Fruit fly (Drosophila melanogaster) whole organism, embryonic: ENCODE results near the gene Glg1.

Experiments used
- Abd-B ChIP-seq: fragments of 200-800 bp; sonication (Bioruptor generic); optimal IDR thresholded peaks from 2 replicates; lab custom pipeline; 2018; ENCODE audit warnings: missing biosample characterization, mild to moderate bottlenecking, missing genetic modification characterization, moderate library complexity
- CG10979 ChIP-seq: fragments of 200-800 bp; sonication (Bioruptor generic); optimal IDR thresholded peaks from 2 replicates; lab custom pipeline; 2018; ENCODE audit warnings: missing biosample characterization, mild to moderate bottlenecking, missing genetic modification characterization, moderate library complexity
- CG11696 ChIP-seq: fragments of 200-800 bp; sonication (Bioruptor generic); IDR thresholded peaks from 2 replicates; pipeline ENCODE4 v1.3.6; 2022; ENCODE audit warnings: missing biosample characterization, missing genetic modification characterization
- CG12155 ChIP-seq: fragments of 200-800 bp; sonication (Bioruptor generic); optimal IDR thresholded peaks from 3 replicates; lab custom pipeline; 2016; ENCODE audit warnings: missing biosample characterization, missing genetic modification characterization
- CG12391 ChIP-seq: fragments of 200-800 bp; sonication (Bioruptor generic); optimal IDR thresholded peaks from 3 replicates; lab custom pipeline; 2018; ENCODE audit warnings: missing biosample characterization, mild to moderate bottlenecking, missing genetic modification characterization, moderate library complexity
- CG13287 ChIP-seq: fragments of 200-800 bp; sonication (Bioruptor generic); IDR thresholded peaks from 2 replicates; pipeline ENCODE4 v1.3.6; 2022; ENCODE audit warnings: missing biosample characterization, missing genetic modification characterization; ENCODE audit not compliant: partially characterized antibody
- CG13624 ChIP-seq: fragments of 200-800 bp; sonication (Bioruptor generic); optimal IDR thresholded peaks from 2 replicates; lab custom pipeline; 2016; ENCODE audit warnings: missing biosample characterization, missing genetic modification characterization
- CG14710 ChIP-seq: fragments of 200-800 bp; sonication (Bioruptor generic); optimal IDR thresholded peaks from 3 replicates; lab custom pipeline; 2019; ENCODE audit warnings: missing biosample characterization, mild to moderate bottlenecking, missing genetic modification characterization, moderate library complexity
- CG14860 ChIP-seq: fragments of 200-800 bp; sonication (Bioruptor generic); IDR thresholded peaks from 3 replicates; pipeline ENCODE4 v1.3.6; 2022; ENCODE audit warnings: missing biosample characterization, missing genetic modification characterization; ENCODE audit not compliant: partially characterized antibody
- CG1602 ChIP-seq: fragments of 200-800 bp; sonication (Bioruptor generic); optimal IDR thresholded peaks from 3 replicates; lab custom pipeline; 2016; ENCODE audit warnings: missing biosample characterization, missing genetic modification characterization
- CG18764 ChIP-seq: fragments of 200-800 bp; sonication (Bioruptor generic); optimal IDR thresholded peaks from 3 replicates; lab custom pipeline; 2016; ENCODE audit warnings: missing biosample characterization, missing genetic modification characterization
- CG2116 ChIP-seq: fragments of 200-800 bp; sonication (Bioruptor generic); optimal IDR thresholded peaks from 3 replicates; lab custom pipeline; 2018; ENCODE audit warnings: missing biosample characterization, mild to moderate bottlenecking, missing genetic modification characterization
- CG2120 ChIP-seq: fragments of 200-800 bp; sonication (Bioruptor generic); optimal IDR thresholded peaks from 3 replicates; lab custom pipeline; 2016; ENCODE audit warnings: missing biosample characterization, missing genetic modification characterization
- CG30020 ChIP-seq: fragments of 200-800 bp; optimal IDR thresholded peaks from 2 replicates; lab custom pipeline; 2019; ENCODE audit warnings: missing biosample characterization, mild to moderate bottlenecking, missing genetic modification characterization, moderate library complexity
- CG30403 ChIP-seq: fragments of 200-800 bp; sonication (Bioruptor generic); optimal IDR thresholded peaks from 3 replicates; lab custom pipeline; 2016; ENCODE audit warnings: missing biosample characterization, missing genetic modification characterization
- CG34224 ChIP-seq: fragments of 200-800 bp; sonication (Bioruptor generic); IDR thresholded peaks from 3 replicates; pipeline ENCODE4 v1.3.6; 2022; ENCODE audit warnings: missing biosample characterization, missing genetic modification characterization; ENCODE audit not compliant: partially characterized antibody
- CG34422 ChIP-seq: fragments of 200-800 bp; sonication (Bioruptor generic); IDR thresholded peaks from 3 replicates; pipeline ENCODE4 v1.3.6; 2022; ENCODE audit warnings: missing biosample characterization, missing genetic modification characterization
- CG4854 ChIP-seq: fragments of 200-800 bp; sonication (Bioruptor generic); optimal IDR thresholded peaks from 2 replicates; lab custom pipeline; 2016; ENCODE audit warnings: missing biosample characterization, missing genetic modification characterization, inconsistent platforms
- CG6175 ChIP-seq: fragments of 200-800 bp; sonication (Bioruptor generic); IDR thresholded peaks from 3 replicates; pipeline ENCODE4 v1.3.6; 2022; ENCODE audit warnings: missing biosample characterization, missing genetic modification characterization
- CG6254 ChIP-seq: fragments of 200-800 bp; sonication (Bioruptor generic); optimal IDR thresholded peaks from 3 replicates; lab custom pipeline; 2017; ENCODE audit warnings: mild to moderate bottlenecking, missing biosample characterization, missing genetic modification reagents, missing genetic modification characterization
- CG6272 ChIP-seq: fragments of 200-800 bp; sonication (Bioruptor generic); IDR thresholded peaks from 2 replicates; pipeline ENCODE4 v1.3.6; 2022; ENCODE audit warnings: missing biosample characterization, missing genetic modification characterization
- CG8290 ChIP-seq, 3 experiments: fragments of 200-800 bp; sonication (Bioruptor generic); optimal IDR thresholded peaks; 2 replicates each; lab custom pipeline; 2016 to 2019; ENCODE audit warnings: missing biosample characterization in 3 of 3, missing genetic modification characterization in 3 of 3, mild to moderate bottlenecking in 2 of 3, moderate library complexity in 1 of 3
- CTCF ChIP-seq: fragments of 200-800 bp; sonication (Bioruptor generic); optimal IDR thresholded peaks from 2 replicates; lab custom pipeline; 2017; ENCODE audit warnings: missing biosample characterization, mild to moderate bottlenecking, missing genetic modification characterization, moderate library complexity
- Dp ChIP-seq: fragments of 200-800 bp; sonication (Bioruptor generic); optimal IDR thresholded peaks from 2 replicates; lab custom pipeline; 2018; ENCODE audit warnings: missing biosample characterization, mild to moderate bottlenecking, missing genetic modification characterization, moderate library complexity
- Dref ChIP-seq: fragments of 200-800 bp; sonication (Bioruptor generic); IDR thresholded peaks from 2 replicates; pipeline ENCODE4 v1.3.6; 2022; ENCODE audit warnings: missing biosample characterization, missing genetic modification characterization
- Ets65A ChIP-seq: fragments of 200-800 bp; sonication (Bioruptor generic); peaks from one replicate; lab custom pipeline; 2016; ENCODE audit warnings: missing biosample characterization, missing genetic modification characterization
- Fer1 ChIP-seq: fragments of 200-800 bp; sonication (Bioruptor generic); optimal IDR thresholded peaks from 2 replicates; lab custom pipeline; 2017; ENCODE audit warnings: missing biosample characterization, mild to moderate bottlenecking, missing genetic modification characterization
- Fer2 ChIP-seq: fragments of 200-800 bp; sonication (Bioruptor generic); optimal IDR thresholded peaks from 2 replicates; lab custom pipeline; 2018; ENCODE audit warnings: missing biosample characterization, mild to moderate bottlenecking, missing genetic modification characterization, moderate library complexity
- Gug ChIP-seq: fragments of 200-800 bp; sonication (Bioruptor generic); IDR thresholded peaks from 4 replicates; pipeline ENCODE4 v1.3.6; 2022; ENCODE audit warnings: missing biosample characterization, missing genetic modification characterization
- HLH4C ChIP-seq: fragments of 200-800 bp; sonication (Bioruptor generic); IDR thresholded peaks from 3 replicates; pipeline ENCODE4 v1.3.6; 2022; ENCODE audit warnings: missing biosample characterization, missing genetic modification characterization; ENCODE audit not compliant: partially characterized antibody
- HmgZ ChIP-seq: fragments of 200-800 bp; sonication (Bioruptor generic); optimal IDR thresholded peaks from 2 replicates; lab custom pipeline; 2018; ENCODE audit warnings: missing biosample characterization, mild to moderate bottlenecking, missing genetic modification characterization
- Hsf ChIP-seq: fragments of 200-800 bp; sonication (Bioruptor generic); optimal IDR thresholded peaks from 3 replicates; lab custom pipeline; 2016; ENCODE audit warnings: missing biosample characterization, missing genetic modification characterization
- NC2α ChIP-seq: fragments of 200-800 bp; sonication (Bioruptor generic); optimal IDR thresholded peaks from 2 replicates; lab custom pipeline; 2016; ENCODE audit warnings: missing biosample characterization, missing genetic modification characterization
- NC2β ChIP-seq: fragments of 200-800 bp; sonication (Bioruptor generic); optimal IDR thresholded peaks from 2 replicates; lab custom pipeline; 2016; ENCODE audit warnings: missing biosample characterization, missing genetic modification characterization
- Nf-YA ChIP-seq: fragments of 200-800 bp; sonication (Bioruptor generic); IDR thresholded peaks from 2 replicates; pipeline ENCODE4 v1.3.6; 2022; ENCODE audit warnings: missing biosample characterization, missing genetic modification characterization
- Ravus ChIP-seq: fragments of 200-800 bp; sonication (Bioruptor generic); IDR thresholded peaks from 2 replicates; pipeline ENCODE4 v1.3.6; 2022; ENCODE audit warnings: missing biosample characterization, missing genetic modification characterization
- Side ChIP-seq: fragments of 200-800 bp; sonication (Bioruptor generic); optimal IDR thresholded peaks from 2 replicates; lab custom pipeline; 2016; ENCODE audit warnings: missing biosample characterization, missing genetic modification characterization
- Sin3A ChIP-seq: fragments of >200 bp; optimal IDR thresholded peaks from 2 replicates; lab custom pipeline; 2018
- Stat92E ChIP-seq, 3 experiments: fragments of >200 bp in 2 of 3; fragments of 200-800 bp in 1 of 3; sonication (Bioruptor generic) in 1 of 3; optimal IDR thresholded peaks; 2 replicates each; lab custom pipeline; 2017 to 2019; ENCODE audit warnings: missing biosample characterization in 3 of 3, missing genetic modification characterization in 3 of 3, mild to moderate bottlenecking in 1 of 3, moderate library complexity in 1 of 3
- ac ChIP-seq: fragments of 200-800 bp; sonication (Bioruptor generic); optimal IDR thresholded peaks from 3 replicates; lab custom pipeline; 2017; ENCODE audit warnings: missing biosample characterization, mild to moderate bottlenecking, missing genetic modification characterization
- dpn ChIP-seq, 2 experiments: fragments of 200-800 bp; sonication (Bioruptor generic); optimal IDR thresholded peaks; 3 replicates each; lab custom pipeline; 2016; ENCODE audit warnings: missing biosample characterization in 2 of 2, missing genetic modification characterization in 2 of 2
- en ChIP-seq: fragments of 200-800 bp; sonication (Bioruptor generic); optimal IDR thresholded peaks from 2 replicates; lab custom pipeline; 2016; ENCODE audit warnings: missing biosample characterization, missing genetic modification characterization
- gsb ChIP-seq: fragments of 200-800 bp; sonication (Bioruptor generic); IDR thresholded peaks from 2 replicates; pipeline ENCODE4 v1.3.6; 2022; ENCODE audit warnings: missing biosample characterization, missing genetic modification characterization
- ken ChIP-seq: fragments of 200-800 bp; sonication (Bioruptor generic); IDR thresholded peaks from 3 replicates; pipeline ENCODE4 v1.3.6; 2022; ENCODE audit warnings: missing biosample characterization, missing genetic modification characterization
- lola ChIP-seq, 3 experiments: fragments of >200 bp in 2 of 3; fragments of 200-800 bp in 1 of 3; sonication (Bioruptor generic) in 1 of 3; optimal IDR thresholded peaks; 2 replicates each; lab custom pipeline; 2017 to 2019; ENCODE audit warnings: missing biosample characterization in 3 of 3, missing genetic modification characterization in 3 of 3, mild to moderate bottlenecking in 1 of 3, moderate library complexity in 1 of 3
- mam ChIP-seq: fragments of 200-800 bp; sonication (Bioruptor generic); optimal IDR thresholded peaks from 3 replicates; lab custom pipeline; 2016; ENCODE audit warnings: missing biosample characterization, missing genetic modification characterization
- pum ChIP-seq: fragments of 200-800 bp; sonication (Bioruptor generic); optimal IDR thresholded peaks from 2 replicates; lab custom pipeline; 2016; ENCODE audit warnings: missing biosample characterization, missing genetic modification characterization
- repo ChIP-seq: fragments of 200-800 bp; sonication (Bioruptor generic); optimal IDR thresholded peaks from 2 replicates; lab custom pipeline; 2016; ENCODE audit warnings: missing biosample characterization, missing genetic modification characterization
- row ChIP-seq: fragments of 200-800 bp; sonication (Bioruptor generic); IDR thresholded peaks from 3 replicates; pipeline ENCODE4 v1.3.6; 2022; ENCODE audit warnings: missing biosample characterization, missing genetic modification characterization
- shn ChIP-seq: fragments of 200-800 bp; sonication (Bioruptor generic); optimal IDR thresholded peaks from 3 replicates; lab custom pipeline; 2016; ENCODE audit warnings: missing biosample characterization, missing genetic modification characterization
- vfl ChIP-seq: fragments of 200-800 bp; sonication (Bioruptor generic); optimal IDR thresholded peaks from 2 replicates; lab custom pipeline; 2016; ENCODE audit warnings: missing biosample characterization, missing genetic modification characterization

The Glg1 gene

DNA sequence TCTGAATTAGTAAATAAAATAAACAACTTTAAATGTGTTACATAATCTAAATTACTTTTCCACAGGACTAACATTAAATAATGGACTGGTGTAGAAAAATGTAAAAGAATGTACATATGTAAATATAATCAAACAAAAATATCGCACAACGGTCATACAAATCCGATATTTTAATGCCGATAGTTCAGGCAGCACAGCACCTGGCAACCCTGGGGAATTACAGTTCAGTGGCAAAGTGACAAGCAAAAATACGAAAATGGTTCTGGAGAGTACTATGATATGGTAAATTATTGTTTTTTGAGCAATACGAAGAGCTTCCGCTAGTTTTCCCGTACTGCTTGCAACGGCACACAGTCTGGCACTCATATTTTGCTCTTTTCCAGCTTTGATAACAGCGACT lies 29.5 kb upstream of the Glg1 start, which contains the start of gene Rpn10 (continued):
- TF ChIP-seq CTCF (GFP tag; lab: Kevin White, UChicago): peak; percentile 73
- no peak for TF ChIP-seq Fer2 (tag; lab: Kevin White, UChicago)
- TF ChIP-seq CG1602 (GFP tag; lab: Kevin White, UChicago): peak; percentile 23
- TF ChIP-seq CG34224: peak; percentile 98
- peak; percentile 29 for TF ChIP-seq CG13624 (GFP tag; lab: Kevin White, UChicago)
- peak; percentile 26 for TF ChIP-seq pum (GFP tag; lab: Kevin White, UChicago)
- peak; percentile 33 for TF ChIP-seq CG30403 (GFP tag; lab: Kevin White, UChicago)
- TF ChIP-seq CG6272: no peak
- no peak for TF ChIP-seq Nf-YA
- TF ChIP-seq ken (GFP tag; lab: Robert Waterston, UW): no peak
- TF ChIP-seq CG2116 (GFP tag; lab: Kevin White, UChicago): peak; percentile 54
- TF ChIP-seq Gug: peak; percentile 10; the same call in 1 of the 4 replicates
- no peak for TF ChIP-seq CG11696 (GFP tag; lab: Robert Waterston, UW)
- no peak for TF ChIP-seq gsb (GFP tag; lab: Robert Waterston, UW)
- peak; percentile 8 for TF ChIP-seq CG6254 (GFP tag; lab: Kevin White, UChicago)
- peak; percentile 8 for TF ChIP-seq CG10979 (tag; lab: Kevin White, UChicago)
- TF ChIP-seq row (GFP tag; lab: Robert Waterston, UW): peak; percentile 85
- TF ChIP-seq Hsf: peak; percentile 48
- TF ChIP-seq NC2β (GFP tag; lab: Kevin White, UChicago): peak; percentile 18
- peak; percentile 98 for TF ChIP-seq CG13287 (GFP tag; lab: Robert Waterston, UW)
- TF ChIP-seq Side (GFP tag; lab: Kevin White, UChicago): peak; percentile 20
- no peak for TF ChIP-seq vfl (GFP tag; lab: Kevin White, UChicago)
- peak; percentile 85 for TF ChIP-seq CG30020 (tag; lab: Kevin White, UChicago)
- TF ChIP-seq Stat92E (GFP tag; optimal IDR thresholded peaks at IDR 0.05; lab: Kevin White, UChicago): peak in 1 of 3 experiments; percentile 12
- peak; percentile 10 for TF ChIP-seq CG4854 (GFP tag; lab: Kevin White, UChicago)
- TF ChIP-seq NC2α (GFP tag; lab: Kevin White, UChicago): peak; percentile 17
- TF ChIP-seq mam (GFP tag; lab: Kevin White, UChicago): peak; percentile 38
- no peak for TF ChIP-seq ac (GFP tag; lab: Kevin White, UChicago)
- TF ChIP-seq en (GFP tag; lab: Kevin White, UChicago): no peak
- peak in 1 of 2 experiments; percentile 28 for TF ChIP-seq dpn (GFP tag; optimal IDR thresholded peaks at IDR 0.05; lab: Kevin White, UChicago)
- TF ChIP-seq CG12391 (tag; lab: Kevin White, UChicago): peak; percentile 57
- no peak for TF ChIP-seq CG18764 (GFP tag; lab: Kevin White, UChicago)
- peak; percentile 50 for TF ChIP-seq CG8290 (GFP tag; optimal IDR thresholded peaks at IDR 0.05; lab: Kevin White, UChicago)
- TF ChIP-seq CG8290 (tag; optimal IDR thresholded peaks at IDR 0.05; lab: Kevin White, UChicago): peak in 1 of 2 experiments; percentile 66
- peak; percentile 13 for TF ChIP-seq Fer1 (GFP tag; lab: Kevin White, UChicago)
- TF ChIP-seq lola (GFP tag; optimal IDR thresholded peaks at IDR 0.05; lab: Kevin White, UChicago): peak in 1 of 3 experiments; percentile 13
- peak; percentile 61; the same call in 1 of the 3 replicates for TF ChIP-seq CG34422 (GFP tag; lab: Robert Waterston, UW)
- peak; percentile 69 for TF ChIP-seq CG14710 (tag; lab: Kevin White, UChicago)
- TF ChIP-seq Ravus (GFP tag; lab: Robert Waterston, UW): no peak
- peak; percentile 28 for TF ChIP-seq repo
- no peak for TF ChIP-seq CG6175 (GFP tag; lab: Robert Waterston, UW)
- peak; percentile 88 for TF ChIP-seq HmgZ (tag; lab: Kevin White, UChicago)
- peak; percentile 90 for TF ChIP-seq Ets65A (GFP tag; lab: Kevin White, UChicago)
- TF ChIP-seq Dp (GFP tag; lab: Kevin White, UChicago): peak; percentile 59
- peak; percentile 95 for TF ChIP-seq HLH4C (GFP tag; lab: Robert Waterston, UW)
- TF ChIP-seq CG2120: peak; percentile 54
- TF ChIP-seq Sin3A (lab: Kevin White, UChicago): peak; percentile 27
- peak; percentile 42 for TF ChIP-seq CG12155 (GFP tag; lab: Kevin White, UChicago)
- peak; percentile 97 for TF ChIP-seq CG14860 (GFP tag; lab: Robert Waterston, UW)
- TF ChIP-seq Abd-B (GFP tag; lab: Kevin White, UChicago): no peak
- no peak for TF ChIP-seq shn
- no peak; the same call in 1 of the 2 replicates for TF ChIP-seq Dref (GFP tag; lab: Robert Waterston, UW)
